Fruit fly (Drosophila melanogaster) whole organism, wandering third instar larva: Measurements from ENCODE around the gene Ir75d.
A peak's percentile ranks its signal among the peaks of the same experiment; 100 is the strongest.

Experiments used
- CG9705 ChIP-seq: fragments of 200-800 bp; sonication (Bioruptor generic); optimal IDR thresholded peaks from 2 replicates; lab custom pipeline; 2018; ENCODE audit warnings: missing biosample characterization, mild to moderate bottlenecking, missing genetic modification characterization
- Hnf4 ChIP-seq: fragments of 200-800 bp; sonication (Bioruptor generic); optimal IDR thresholded peaks from 2 replicates; lab custom pipeline; 2016; ENCODE audit warnings: missing biosample characterization, mild to moderate bottlenecking, missing genetic modification characterization
- h ChIP-seq: fragments of 200-800 bp; sonication (Bioruptor generic); optimal IDR thresholded peaks from 3 replicates; lab custom pipeline; 2016; ENCODE audit warnings: missing biosample characterization, mild to moderate bottlenecking, missing genetic modification characterization
- jim ChIP-seq: fragments of 175-275, 200-325 bp; sonication (Bioruptor generic); optimal IDR thresholded peaks from 2 replicates; lab custom pipeline; 2016; ENCODE audit warnings: missing biosample characterization, mild to moderate bottlenecking, missing genetic modification characterization
- lola ChIP-seq: fragments of >200 bp; optimal IDR thresholded peaks from 2 replicates; lab custom pipeline; 2017; ENCODE audit warnings: missing biosample characterization, missing genetic modification characterization

- TF ChIP-seq jim (GFP tag; lab: Kevin White, UChicago) (peak; percentile 19), h (GFP tag; lab: Kevin White, UChicago) (no peak), lola (no peak), CG9705 (GFP tag; lab: Kevin White, UChicago) (no peak), Hnf4 (GFP tag; lab: Kevin White, UChicago) (no peak)
These were observed 19.0 kb downstream of the Ir75d start, which contains the start of gene NijB for dm6 chr3L:18891986-18892385.
